Worm (Caenorhabditis elegans) whole organism, L4/young adult: ENCODE measurements around the gene F25E5.2.

Source experiments
- W03F9.2 ChIP-seq: fragments of 150-350 bp; optimal IDR thresholded peaks from 2 replicates; lab custom pipeline; 2014; ENCODE audit warnings: missing biosample characterization, missing genetic modification characterization
- dao-5 ChIP-seq: sonication (generic microtip); optimal IDR thresholded peaks from 2 replicates; lab custom pipeline; 2016; ENCODE audit warnings: missing genotype, missing genetic modification characterization, moderate library complexity, missing compliant biosample characterization

DNA sequence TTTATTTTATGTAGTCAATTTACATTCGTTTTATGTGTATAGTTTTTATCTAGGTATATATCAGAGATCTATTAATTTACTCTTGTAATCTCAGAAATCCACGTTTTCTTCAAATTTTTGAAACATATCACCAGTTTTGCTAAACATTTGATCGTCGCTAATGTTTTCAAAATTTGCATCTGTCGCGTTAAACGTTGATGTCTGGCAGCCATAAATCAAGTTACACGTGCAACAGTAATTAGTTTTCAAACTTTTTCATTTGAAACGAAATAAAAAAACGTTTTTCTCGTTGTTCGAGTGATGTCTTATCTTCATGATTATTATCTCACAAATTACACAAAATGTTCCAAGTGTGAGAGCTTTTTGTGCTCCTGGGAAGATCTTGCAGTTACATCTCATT, 42.3 kb downstream of the F25E5.2 start, which contains the start of gene srh-79:
- no peak for TF ChIP-seq W03F9.2 (tag; lab: Kevin White, UChicago)
- TF ChIP-seq dao-5 (tag; lab: Kevin White, UChicago): no peak
